Worm (Caenorhabditis elegans) whole organism, midembryonic: Measurements from ENCODE around the gene eps-8.

Source experiments
- T22C8.4 ChIP-seq: fragments of 200-800 bp; sonication (Bioruptor generic); IDR thresholded peaks from 2 replicates; pipeline ENCODE4 v1.3.6; 2022; ENCODE audit warnings: missing genetic modification characterization, missing compliant biosample characterization
- cog-1 ChIP-seq: sonication (generic microtip); optimal IDR thresholded peaks from 2 replicates; lab custom pipeline; 2016; ENCODE audit warnings: missing genetic modification characterization, missing compliant biosample characterization
- flt-1 ChIP-seq: fragments of 200-800 bp; sonication (Bioruptor generic); IDR thresholded peaks from 2 replicates; pipeline ENCODE4 v1.3.6; 2022; ENCODE audit warnings: missing genetic modification characterization, missing compliant biosample characterization
- klf-2 ChIP-seq: fragments of 200-800 bp; sonication (Bioruptor generic); conservative IDR thresholded peaks from 2 replicates; pipeline ENCODE4 v1.3.6; 2022; ENCODE audit warnings: missing genetic modification reagents, missing genetic modification characterization, missing compliant biosample characterization
- tab-1 ChIP-seq: fragments of 200-800 bp; sonication (Bioruptor generic); IDR thresholded peaks from 2 replicates; pipeline ENCODE4 v1.3.6; 2022; ENCODE audit warnings: missing genetic modification characterization, missing compliant biosample characterization
- ztf-23 ChIP-seq: fragments of 200-800 bp; sonication (Bioruptor generic); IDR thresholded peaks from 2 replicates; pipeline ENCODE4 v1.3.6; 2022; ENCODE audit warnings: missing genetic modification reagents, missing genetic modification characterization, missing compliant biosample characterization

ce11 chrIV:14919310-14919709, 40.0 kb downstream of the eps-8 start, which contains the start of gene ccch-5:
- no peak for TF ChIP-seq T22C8.4 (GFP tag; lab: Robert Waterston, UW)
- no peak for TF ChIP-seq ztf-23 (GFP tag; lab: Robert Waterston, UW)
- TF ChIP-seq klf-2 (GFP tag; lab: Robert Waterston, UW) = no peak
- no peak for TF ChIP-seq tab-1 (GFP tag; lab: Robert Waterston, UW)
- no peak for TF ChIP-seq flt-1 (GFP tag; lab: Robert Waterston, UW)
- TF ChIP-seq cog-1 (tag; lab: Kevin White, UChicago) = no peak
